Worm (Caenorhabditis elegans) whole organism, late embryonic: ENCODE measurements around the gene Y53G8AM.8.
"Not testable (repeated sequence)": the region's sequence is repeated elsewhere in the genome, so short reads cannot be mapped to it uniquely, and the experiment has no call there.

Experiments
- C08G9.2 ChIP-seq: sonication (generic microtip); optimal IDR thresholded peaks from 2 replicates; lab custom pipeline; 2016; ENCODE audit warnings: mild to moderate bottlenecking, missing genetic modification characterization, moderate library complexity, missing compliant biosample characterization
- C38D4.7 ChIP-seq: fragments of 200-800 bp; sonication (Bioruptor generic); optimal IDR thresholded peaks from 2 replicates; lab custom pipeline; 2018; ENCODE audit warnings: mild to moderate bottlenecking, missing genetic modification characterization, moderate library complexity, missing compliant biosample characterization
- F13H6.1 ChIP-seq: sonication (generic microtip); optimal IDR thresholded peaks from 2 replicates; lab custom pipeline; 2016; ENCODE audit warnings: missing genetic modification characterization, missing compliant biosample characterization
- K09A11.1 ChIP-seq: sonication (generic microtip); optimal IDR thresholded peaks from 2 replicates; lab custom pipeline; 2017; ENCODE audit warnings: antibody characterized with exemption, mild to moderate bottlenecking, missing genetic modification characterization, missing compliant biosample characterization; ENCODE audit not compliant: insufficient read depth
- T23F11.4 ChIP-seq: fragments of 200-800 bp; sonication (Bioruptor generic); optimal IDR thresholded peaks from 2 replicates; lab custom pipeline; 2018; ENCODE audit warnings: mild to moderate bottlenecking, missing genetic modification characterization, missing compliant biosample characterization
- ahr-1 ChIP-seq: sonication (generic microtip); optimal IDR thresholded peaks from 2 replicates; lab custom pipeline; 2016; ENCODE audit warnings: missing genetic modification characterization, missing compliant biosample characterization
- ceh-14 ChIP-seq: sonication (generic microtip); optimal IDR thresholded peaks from 2 replicates; lab custom pipeline; 2016; ENCODE audit warnings: missing genotype, missing genetic modification characterization, missing compliant biosample characterization
- ceh-18 ChIP-seq: sonication (generic microtip); optimal IDR thresholded peaks from 2 replicates; lab custom pipeline; 2016; ENCODE audit warnings: missing genetic modification characterization, missing compliant biosample characterization
- ceh-22 ChIP-seq: sonication (generic microtip); optimal IDR thresholded peaks from 2 replicates; lab custom pipeline; 2017; ENCODE audit warnings: missing biosample characterization, missing genetic modification characterization
- ceh-30 ChIP-seq: fragments of 150-350 bp; optimal IDR thresholded peaks from 2 replicates; lab custom pipeline; 2014; ENCODE audit warnings: missing biosample characterization, missing genetic modification characterization
- ceh-34 ChIP-seq: sonication (generic microtip); optimal IDR thresholded peaks from 2 replicates; lab custom pipeline; 2016; ENCODE audit warnings: mild to moderate bottlenecking, missing genetic modification characterization, missing compliant biosample characterization
- ceh-45 ChIP-seq: fragments of 200-800 bp; sonication (Bioruptor generic); IDR thresholded peaks from 2 replicates; pipeline ENCODE4 v1.3.6; 2022; ENCODE audit warnings: missing genetic modification reagents, missing genetic modification characterization, missing compliant biosample characterization
- ceh-48 ChIP-seq: sonication (generic microtip); optimal IDR thresholded peaks from 2 replicates; lab custom pipeline; 2016; ENCODE audit warnings: missing genetic modification characterization, inconsistent platforms, missing compliant biosample characterization
- dve-1 ChIP-seq: sonication (generic microtip); optimal IDR thresholded peaks from 2 replicates; lab custom pipeline; 2017; ENCODE audit warnings: antibody characterized with exemption, mild to moderate bottlenecking, missing genetic modification characterization, missing compliant biosample characterization
- elt-2 ChIP-seq: sonication (generic microtip); optimal IDR thresholded peaks from 2 replicates; lab custom pipeline; 2016; ENCODE audit warnings: missing genetic modification reagents, missing genetic modification characterization, missing compliant biosample characterization
- elt-4 ChIP-seq: sonication (generic microtip); optimal IDR thresholded peaks from 2 replicates; lab custom pipeline; 2016; ENCODE audit warnings: missing genetic modification characterization, missing compliant biosample characterization
- eyg-1 ChIP-seq: sonication (generic microtip); optimal IDR thresholded peaks from 2 replicates; lab custom pipeline; 2016; ENCODE audit warnings: missing genotype, missing genetic modification characterization, missing compliant biosample characterization
- fkh-10 ChIP-seq: fragments of 150-350 bp; optimal IDR thresholded peaks from 2 replicates; lab custom pipeline; 2014; ENCODE audit warnings: missing biosample characterization, missing genetic modification reagents, missing genetic modification characterization
- fkh-6 ChIP-seq: sonication (generic microtip); optimal IDR thresholded peaks from 2 replicates; lab custom pipeline; 2016; ENCODE audit warnings: missing genetic modification characterization, missing compliant biosample characterization
- hlh-30 ChIP-seq: sonication (generic microtip); optimal IDR thresholded peaks from 2 replicates; lab custom pipeline; 2017; ENCODE audit warnings: antibody characterized with exemption, missing genetic modification characterization, missing compliant biosample characterization; ENCODE audit not compliant: insufficient read depth
- lin-11 ChIP-seq: fragments of 200-800 bp; sonication (Bioruptor generic); optimal IDR thresholded peaks from 2 replicates; lab custom pipeline; 2018; ENCODE audit warnings: mild to moderate bottlenecking, missing genetic modification characterization, missing compliant biosample characterization
- nfya-1 ChIP-seq: sonication (generic microtip); optimal IDR thresholded peaks from 2 replicates; lab custom pipeline; 2017; ENCODE audit warnings: missing genetic modification characterization, mild to moderate bottlenecking, missing compliant biosample characterization, antibody characterized with exemption, moderate library complexity
- npax-4 ChIP-seq: sonication (generic microtip); optimal IDR thresholded peaks from 2 replicates; lab custom pipeline; 2016; ENCODE audit warnings: missing genetic modification characterization, missing compliant biosample characterization
- odd-2 ChIP-seq: sonication (generic microtip); optimal IDR thresholded peaks from 2 replicates; lab custom pipeline; 2017; ENCODE audit warnings: antibody characterized with exemption, mild to moderate bottlenecking, missing genetic modification characterization, missing compliant biosample characterization
- pax-1 ChIP-seq: fragments of 150-350 bp; optimal IDR thresholded peaks from 2 replicates; lab custom pipeline; 2014; ENCODE audit warnings: missing biosample characterization, missing genetic modification characterization
- pqm-1 ChIP-seq: sonication (generic microtip); optimal IDR thresholded peaks from 2 replicates; lab custom pipeline; 2016; ENCODE audit warnings: missing genetic modification characterization, missing compliant biosample characterization
- sox-4 ChIP-seq: sonication (generic microtip); optimal IDR thresholded peaks from 2 replicates; lab custom pipeline; 2017; ENCODE audit warnings: mild to moderate bottlenecking, missing genetic modification characterization, inconsistent platforms, missing compliant biosample characterization
- syd-9 ChIP-seq: sonication (generic microtip); optimal IDR thresholded peaks from 2 replicates; lab custom pipeline; 2016; ENCODE audit warnings: mild to moderate bottlenecking, missing genetic modification characterization, moderate library complexity, missing compliant biosample characterization
- unc-42 ChIP-seq: sonication (generic microtip); optimal IDR thresholded peaks from 2 replicates; lab custom pipeline; 2016; ENCODE audit warnings: missing genotype, missing genetic modification characterization, missing compliant biosample characterization
- unc-86 ChIP-seq: sonication (generic microtip); optimal IDR thresholded peaks from 2 replicates; lab custom pipeline; 2016; ENCODE audit warnings: missing genetic modification characterization, missing compliant biosample characterization
- zip-5 ChIP-seq: sonication (generic microtip); optimal IDR thresholded peaks from 2 replicates; lab custom pipeline; 2016; ENCODE audit warnings: missing genetic modification characterization, missing compliant biosample characterization

Y53G8AM.8 gene

ce11 chrIII:3259691-3260090 is 18.8 kb downstream of the Y53G8AM.8 start, which contains the start of gene Y53G8AM.6:
Gene Y53G8AM.6 (minus strand): TSS chrIII:3259791.
- TF ChIP-seq ceh-34, C08G9.2, unc-42 (tag; lab: Kevin White, UChicago): not testable (repeated sequence)

- TF ChIP-seq ceh-22 (tag; lab: Kevin White, UChicago): no peak
Observed at ce11 chrIII:3258306-3258705, 20.2 kb downstream of the Y53G8AM.8 start, which contains the start of gene nspg-7.2. Gene nspg-7.2 (minus strand): TSS chrIII:3258406.

ce11 chrIII:3255575-3255974 is 22.9 kb downstream of the Y53G8AM.8 start, which contains the start of gene Y53G8AM.4:
Gene Y53G8AM.4 (minus strand): TSS chrIII:3255675.
- TF ChIP-seq ceh-14 (tag; lab: Kevin White, UChicago) (no peak), nfya-1 (tag; lab: Kevin White, UChicago) (no peak), hlh-30 (tag; lab: Kevin White, UChicago) (no peak), lin-11 (tag; lab: Kevin White, UChicago) (no peak), ceh-45 (no peak), pqm-1 (tag; lab: Kevin White, UChicago) (no peak), fkh-10 (GFP tag; lab: Kevin White, UChicago) (no peak), ceh-22 (tag; lab: Kevin White, UChicago) (no peak)
- TF ChIP-seq, all 69 proteins: peak for 0

- TF ChIP-seq ceh-30 (tag; lab: Kevin White, UChicago): no peak
- TF ChIP-seq F13H6.1 (tag; lab: Kevin White, UChicago): no peak
- TF ChIP-seq pqm-1 (tag; lab: Kevin White, UChicago): no peak
- no peak for TF ChIP-seq ceh-18
- TF ChIP-seq syd-9 (tag; lab: Kevin White, UChicago): no peak
- no peak for TF ChIP-seq sox-4 (tag; lab: Kevin White, UChicago)
- no peak for TF ChIP-seq zip-5 (tag; lab: Kevin White, UChicago)
- no peak for TF ChIP-seq npax-4 (tag; lab: Kevin White, UChicago)
- TF ChIP-seq fkh-6 (tag; lab: Kevin White, UChicago): no peak
Observed at ce11 chrIII:3255023-3255422, 23.5 kb downstream of the Y53G8AM.8 start.

ce11 chrIII:3253736-3254135 is 24.8 kb downstream of the Y53G8AM.8 start:
- no peak for TF ChIP-seq fkh-6 (tag; lab: Kevin White, UChicago)
- TF ChIP-seq elt-2 (tag; lab: Kevin White, UChicago): peak; percentile 80

- TF ChIP-seq pax-1 (tag; lab: Kevin White, UChicago) (no peak), odd-2 (tag; lab: Kevin White, UChicago) (no peak), syd-9 (tag; lab: Kevin White, UChicago) (no peak), dve-1 (no peak), K09A11.1 (tag; lab: Kevin White, UChicago) (no peak), F13H6.1 (tag; lab: Kevin White, UChicago) (no peak), T23F11.4 (GFP tag; lab: Kevin White, UChicago) (no peak), ahr-1 (tag; lab: Kevin White, UChicago) (no peak), unc-86 (tag; lab: Kevin White, UChicago) (no peak), ceh-14 (tag; lab: Kevin White, UChicago) (no peak), C38D4.7 (GFP tag; lab: Kevin White, UChicago) (no peak), sox-4 (tag; lab: Kevin White, UChicago) (no peak), elt-4 (tag; lab: Kevin White, UChicago) (no peak), ceh-48 (tag; lab: Kevin White, UChicago) (no peak), eyg-1 (tag; lab: Kevin White, UChicago) (no peak)
Observed at ce11 chrIII:3253043-3253442, 25.5 kb downstream of the Y53G8AM.8 start, which contains the start of gene Y53G8AL.3. Gene Y53G8AL.3 (minus strand): TSS chrIII:3253143.
